Fruit fly (Drosophila melanogaster) whole organism, embryonic: ENCODE results near the gene CG7985.

Experiments
- Antp ChIP-seq: fragments of 200-800 bp; sonication (Bioruptor generic); optimal IDR thresholded peaks from 3 replicates; lab custom pipeline; 2016; ENCODE audit warnings: missing biosample characterization, missing genetic modification characterization
- CG1024 ChIP-seq: fragments of 200-800 bp; sonication (Bioruptor generic); IDR thresholded peaks from 2 replicates; pipeline ENCODE4 v1.3.6; 2022; ENCODE audit warnings: missing biosample characterization, missing genetic modification characterization
- CG10654 ChIP-seq: fragments of 200-800 bp; sonication (Bioruptor generic); optimal IDR thresholded peaks from 2 replicates; lab custom pipeline; 2016; ENCODE audit warnings: missing biosample characterization, missing genetic modification characterization
- CG11398 ChIP-seq: fragments of 200-800 bp; sonication (Bioruptor generic); optimal IDR thresholded peaks from 2 replicates; lab custom pipeline; 2016; ENCODE audit warnings: missing biosample characterization, missing genetic modification characterization
- CG11723 ChIP-seq: fragments of 200-800 bp; sonication (Bioruptor generic); optimal IDR thresholded peaks from 2 replicates; lab custom pipeline; 2017; ENCODE audit warnings: missing biosample characterization, mild to moderate bottlenecking, missing genetic modification characterization
- CG12155 ChIP-seq: fragments of 200-800 bp; sonication (Bioruptor generic); optimal IDR thresholded peaks from 3 replicates; lab custom pipeline; 2016; ENCODE audit warnings: missing biosample characterization, missing genetic modification characterization
- CG14014 ChIP-seq: fragments of 200-800 bp; sonication (Bioruptor generic); IDR thresholded peaks from 2 replicates; pipeline ENCODE4 v1.3.6; 2022; ENCODE audit warnings: missing biosample characterization, missing genetic modification characterization
- CG14860 ChIP-seq: fragments of 200-800 bp; sonication (Bioruptor generic); IDR thresholded peaks from 3 replicates; pipeline ENCODE4 v1.3.6; 2022; ENCODE audit warnings: missing biosample characterization, missing genetic modification characterization; ENCODE audit not compliant: partially characterized antibody
- CG16779 ChIP-seq: fragments of 200-800 bp; sonication (Bioruptor generic); IDR thresholded peaks from 2 replicates; pipeline ENCODE4 v1.3.6; 2022; ENCODE audit warnings: missing biosample characterization, missing genetic modification characterization
- CG17568 ChIP-seq: fragments of 200-800 bp; sonication (Bioruptor generic); optimal IDR thresholded peaks from 2 replicates; lab custom pipeline; 2018; ENCODE audit warnings: missing biosample characterization, mild to moderate bottlenecking, missing genetic modification characterization, moderate library complexity
- CG17802 ChIP-seq: fragments of 200-800 bp; sonication (Bioruptor generic); optimal IDR thresholded peaks from 2 replicates; lab custom pipeline; 2018; ENCODE audit warnings: missing biosample characterization, mild to moderate bottlenecking, missing genetic modification characterization, moderate library complexity
- CG18262 ChIP-seq: fragments of 200-800 bp; optimal IDR thresholded peaks from 3 replicates; lab custom pipeline; 2019; ENCODE audit warnings: missing biosample characterization, mild to moderate bottlenecking, missing genetic modification characterization, moderate library complexity
- CG30403 ChIP-seq: fragments of 200-800 bp; sonication (Bioruptor generic); optimal IDR thresholded peaks from 3 replicates; lab custom pipeline; 2016; ENCODE audit warnings: missing biosample characterization, missing genetic modification characterization
- CG31224 ChIP-seq: fragments of 200-800 bp; sonication (Bioruptor generic); IDR thresholded peaks from 2 replicates; pipeline ENCODE4 v1.3.6; 2022; ENCODE audit warnings: missing biosample characterization, missing genetic modification characterization
- CG31388 ChIP-seq: fragments of 200-800 bp; sonication (Bioruptor generic); optimal IDR thresholded peaks from 2 replicates; lab custom pipeline; 2016; ENCODE audit warnings: missing biosample characterization, missing genetic modification characterization
- CG33557 ChIP-seq: fragments of 200-800 bp; sonication (Bioruptor generic); optimal IDR thresholded peaks from 2 replicates; lab custom pipeline; 2019; ENCODE audit warnings: missing biosample characterization, mild to moderate bottlenecking, missing genetic modification characterization, moderate library complexity
- CG4404 ChIP-seq: fragments of 200-800 bp; sonication (Bioruptor generic); IDR thresholded peaks from 2 replicates; pipeline ENCODE4 v1.3.6; 2022; ENCODE audit warnings: missing biosample characterization, missing genetic modification characterization
- CG5953 ChIP-seq: fragments of 200-800 bp; sonication (Bioruptor generic); IDR thresholded peaks from 2 replicates; pipeline ENCODE4 v1.3.6; 2022; ENCODE audit warnings: missing biosample characterization, missing genetic modification characterization
- CG6175 ChIP-seq: fragments of 200-800 bp; sonication (Bioruptor generic); IDR thresholded peaks from 3 replicates; pipeline ENCODE4 v1.3.6; 2022; ENCODE audit warnings: missing biosample characterization, missing genetic modification characterization
- Deaf1 ChIP-seq: fragments of 200-800 bp; optimal IDR thresholded peaks from 3 replicates; lab custom pipeline; 2019; ENCODE audit warnings: missing biosample characterization, mild to moderate bottlenecking, missing genetic modification characterization, moderate library complexity
- Dip2 ChIP-seq: fragments of 200-800 bp; sonication (Bioruptor generic); IDR thresholded peaks from 2 replicates; pipeline ENCODE4 v1.3.6; 2022; ENCODE audit warnings: missing biosample characterization, missing genetic modification characterization
- Doc3 ChIP-seq: fragments of 200-800 bp; sonication (Bioruptor generic); IDR thresholded peaks from 3 replicates; pipeline ENCODE4 v1.3.6; 2022; ENCODE audit warnings: missing biosample characterization, missing genetic modification characterization; ENCODE audit not compliant: partially characterized antibody
- Dref ChIP-seq: fragments of 200-800 bp; sonication (Bioruptor generic); IDR thresholded peaks from 2 replicates; pipeline ENCODE4 v1.3.6; 2022; ENCODE audit warnings: missing biosample characterization, missing genetic modification characterization
- Fer1 ChIP-seq: fragments of 200-800 bp; sonication (Bioruptor generic); optimal IDR thresholded peaks from 2 replicates; lab custom pipeline; 2017; ENCODE audit warnings: missing biosample characterization, mild to moderate bottlenecking, missing genetic modification characterization
- Gug ChIP-seq: fragments of 200-800 bp; sonication (Bioruptor generic); IDR thresholded peaks from 4 replicates; pipeline ENCODE4 v1.3.6; 2022; ENCODE audit warnings: missing biosample characterization, missing genetic modification characterization
- H15 ChIP-seq: fragments of 200-800 bp; sonication (Bioruptor generic); IDR thresholded peaks from 3 replicates; pipeline ENCODE4 v1.3.6; 2022; ENCODE audit warnings: missing biosample characterization, missing genetic modification characterization
- Hmr ChIP-seq: fragments of 200-800 bp; sonication (Bioruptor generic); optimal IDR thresholded peaks from 3 replicates; lab custom pipeline; 2017; ENCODE audit warnings: mild to moderate bottlenecking, missing biosample characterization, missing genetic modification reagents, missing genetic modification characterization
- Kr ChIP-seq: fragments of 200-800 bp; sonication (Bioruptor generic); optimal IDR thresholded peaks from 2 replicates; lab custom pipeline; 2017; ENCODE audit warnings: missing biosample characterization, mild to moderate bottlenecking, missing genetic modification characterization
- ab ChIP-seq: fragments of 200-800 bp; sonication (Bioruptor generic); optimal IDR thresholded peaks from 2 replicates; lab custom pipeline; 2016; ENCODE audit warnings: missing biosample characterization, missing genetic modification characterization
- al ChIP-seq: fragments of 200-800 bp; sonication (Bioruptor generic); IDR thresholded peaks from 2 replicates; pipeline ENCODE4 v1.3.6; 2022; ENCODE audit warnings: missing biosample characterization, missing genetic modification characterization
- bowl ChIP-seq: fragments of 200-800 bp; sonication (Bioruptor generic); IDR thresholded peaks from 2 replicates; pipeline ENCODE4 v1.3.6; 2022; ENCODE audit warnings: missing biosample characterization, missing genetic modification characterization
- chinmo ChIP-seq: fragments of 200-800 bp; sonication (Bioruptor generic); IDR thresholded peaks from 4 replicates; pipeline ENCODE4 v1.3.6; 2022; ENCODE audit warnings: missing biosample characterization, missing genetic modification characterization; ENCODE audit not compliant: partially characterized antibody
- dimm ChIP-seq: fragments of 200-800 bp; sonication (Bioruptor generic); IDR thresholded peaks from 2 replicates; pipeline ENCODE4 v1.3.6; 2022; ENCODE audit warnings: missing biosample characterization, missing genetic modification characterization
- dmrt99B ChIP-seq: fragments of 200-800 bp; sonication (Bioruptor generic); optimal IDR thresholded peaks from 2 replicates; lab custom pipeline; 2018; ENCODE audit warnings: missing biosample characterization, mild to moderate bottlenecking, missing genetic modification characterization, moderate library complexity
- en ChIP-seq: fragments of 200-800 bp; sonication (Bioruptor generic); optimal IDR thresholded peaks from 2 replicates; lab custom pipeline; 2016; ENCODE audit warnings: missing biosample characterization, missing genetic modification characterization
- gce ChIP-seq: fragments of 200-800 bp; sonication (Bioruptor generic); IDR thresholded peaks from 3 replicates; pipeline ENCODE4 v1.3.6; 2022; ENCODE audit warnings: missing biosample characterization, missing genetic modification characterization
- klu ChIP-seq: fragments of 200-800 bp; sonication (Bioruptor generic); IDR thresholded peaks from 2 replicates; pipeline ENCODE4 v1.3.6; 2022; ENCODE audit warnings: missing biosample characterization, missing genetic modification characterization
- nerfin-2 ChIP-seq: fragments of 200-800 bp; sonication (Bioruptor generic); IDR thresholded peaks from 2 replicates; pipeline ENCODE4 v1.3.6; 2022; ENCODE audit warnings: missing biosample characterization, missing genetic modification characterization; ENCODE audit not compliant: partially characterized antibody
- pb ChIP-seq: fragments of 200-800 bp; sonication (Bioruptor generic); optimal IDR thresholded peaks from 3 replicates; lab custom pipeline; 2016; ENCODE audit warnings: missing biosample characterization, missing genetic modification characterization
- repo ChIP-seq: fragments of 200-800 bp; sonication (Bioruptor generic); optimal IDR thresholded peaks from 2 replicates; lab custom pipeline; 2016; ENCODE audit warnings: missing biosample characterization, missing genetic modification characterization
- sc ChIP-seq, 3 experiments: fragments of >200 bp in 2 of 3; fragments of 200-800 bp in 1 of 3; sonication (Bioruptor generic) in 1 of 3; optimal IDR thresholded peaks; 2 replicates in 2 of 3; 3 replicates in 1 of 3; lab custom pipeline; 2017; ENCODE audit warnings: mild to moderate bottlenecking in 1 of 3, missing biosample characterization in 1 of 3, missing genetic modification characterization in 1 of 3, missing genetic modification reagents in 1 of 3
- sens ChIP-seq: fragments of 200-800 bp; sonication (Bioruptor generic); peaks from one replicate; lab custom pipeline; 2016; ENCODE audit warnings: missing biosample characterization, missing genetic modification characterization
- sim ChIP-seq: fragments of 200-800 bp; sonication (Bioruptor generic); IDR thresholded peaks from 2 replicates; pipeline ENCODE4 v1.3.6; 2022; ENCODE audit warnings: missing biosample characterization, missing genetic modification characterization
- sisA ChIP-seq: fragments of 200-800 bp; sonication (Bioruptor generic); IDR thresholded peaks from 2 replicates; pipeline ENCODE4 v1.3.6; 2022; ENCODE audit warnings: missing biosample characterization, missing genetic modification characterization
- slou ChIP-seq: fragments of 200-800 bp; sonication (Bioruptor generic); optimal IDR thresholded peaks from 3 replicates; lab custom pipeline; 2016; ENCODE audit warnings: missing biosample characterization, missing genetic modification characterization
- tgo ChIP-seq: fragments of 200-800 bp; sonication (Bioruptor generic); IDR thresholded peaks from 3 replicates; pipeline ENCODE4 v1.3.6; 2022; ENCODE audit warnings: missing biosample characterization, missing genetic modification characterization
- tna ChIP-seq: fragments of 200-800 bp; sonication (Bioruptor generic); IDR thresholded peaks from 2 replicates; pipeline ENCODE4 v1.3.6; 2022; ENCODE audit warnings: missing biosample characterization, missing genetic modification characterization; ENCODE audit not compliant: partially characterized antibody
- ttk ChIP-seq: fragments of 200-800 bp; sonication (Bioruptor generic); IDR thresholded peaks from 2 replicates; pipeline ENCODE4 v2.1.2; 2022; ENCODE audit warnings: missing biosample characterization, missing genetic modification characterization
- twi ChIP-seq: fragments of 200-800 bp; optimal IDR thresholded peaks from 2 replicates; lab custom pipeline; 2019; ENCODE audit warnings: missing biosample characterization, mild to moderate bottlenecking, missing genetic modification characterization, moderate library complexity
- zf30C ChIP-seq: fragments of 200-800 bp; sonication (Bioruptor generic); optimal IDR thresholded peaks from 3 replicates; lab custom pipeline; 2018; ENCODE audit warnings: missing biosample characterization, mild to moderate bottlenecking, missing genetic modification characterization

The CG7985 gene

DNA sequence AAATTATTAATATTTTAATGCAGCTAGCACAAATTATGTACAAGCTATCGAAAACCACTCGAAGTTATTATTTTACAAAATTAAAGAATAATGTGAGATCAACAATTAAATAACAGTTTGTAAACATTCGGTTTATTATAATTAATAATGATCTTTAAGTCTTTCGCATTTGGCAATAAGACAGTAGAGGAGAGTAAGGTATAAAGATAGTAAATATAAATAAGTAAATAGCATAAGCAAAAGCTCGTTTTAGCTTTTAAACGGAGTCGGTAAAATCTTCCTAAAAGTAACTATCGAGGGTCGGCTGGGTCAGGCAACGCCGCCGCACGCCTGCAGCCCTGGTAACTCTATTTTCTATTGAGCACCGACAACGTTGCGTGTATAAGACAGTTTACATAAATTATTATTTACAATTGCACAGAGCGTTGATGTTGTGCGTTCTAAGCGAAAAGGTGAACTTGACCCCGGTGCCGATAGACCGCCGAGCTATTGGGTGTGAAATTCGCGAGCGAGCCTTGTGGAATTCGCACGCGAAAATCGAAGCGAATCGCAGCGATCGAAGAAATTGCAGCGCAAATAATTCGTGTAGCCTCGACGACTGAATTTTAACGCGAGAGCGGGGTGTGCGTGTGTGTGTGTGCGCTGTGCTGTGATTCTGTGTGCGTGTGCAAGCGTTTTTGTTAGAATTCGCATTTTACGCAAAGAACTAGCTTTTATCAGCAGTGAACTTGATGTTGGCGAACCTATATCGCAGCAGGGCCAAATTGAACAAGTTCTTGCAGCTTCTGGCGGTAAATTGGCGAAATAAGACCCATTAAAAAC is 32.0 kb upstream of the CG7985 start, which contains the start of gene wrd (continued):
- TF ChIP-seq Fer1 (peak; percentile 13), slou (GFP tag; lab: Kevin White, UChicago) (no peak), al (GFP tag; lab: Robert Waterston, UW) (no peak), CG10654 (no peak), ab (no peak), CG1024 (GFP tag; lab: Robert Waterston, UW) (no peak), CG31224 (GFP tag; lab: Robert Waterston, UW) (no peak), Deaf1 (tag; lab: Kevin White, UChicago) (peak; percentile 39), CG4404 (no peak), CG16779 (no peak), CG5953 (GFP tag; lab: Robert Waterston, UW) (no peak), Kr (GFP tag; lab: Kevin White, UChicago) (no peak), Antp (GFP tag; lab: Kevin White, UChicago) (no peak), Gug (GFP tag; lab: Robert Waterston, UW) (peak; percentile 51; the same call in 1 of the 4 replicates), klu (GFP tag; lab: Robert Waterston, UW) (no peak), CG33557 (GFP tag; lab: Kevin White, UChicago) (no peak), CG18262 (peak; percentile 63), zf30C (no peak), CG17802 (tag; lab: Kevin White, UChicago) (no peak), CG11398 (GFP tag; lab: Kevin White, UChicago) (no peak), Doc3 (GFP tag; lab: Robert Waterston, UW) (no peak), nerfin-2 (GFP tag; lab: Robert Waterston, UW) (no peak), gce (GFP tag; lab: Robert Waterston, UW) (no peak), ttk (GFP tag; lab: Robert Waterston, UW) (no peak), tna (no peak), CG14860 (GFP tag; lab: Robert Waterston, UW) (no peak), chinmo (peak; percentile 82; the same call in 3 of the 4 replicates), Dip2 (no peak), repo (no peak), CG6175 (GFP tag; lab: Robert Waterston, UW) (no peak), Dref (GFP tag; lab: Robert Waterston, UW) (peak; percentile 36; the same call in 1 of the 2 replicates), tgo (GFP tag; lab: Robert Waterston, UW) (no peak), pb (GFP tag; lab: Kevin White, UChicago) (no peak), CG11723 (GFP tag; lab: Kevin White, UChicago) (no peak), sim (GFP tag; lab: Robert Waterston, UW) (no peak), Hmr (GFP tag; lab: Kevin White, UChicago) (no peak), en (GFP tag; lab: Kevin White, UChicago) (no peak), sens (GFP tag; lab: Kevin White, UChicago) (peak; percentile 71), CG12155 (peak; percentile 24), twi (tag; lab: Kevin White, UChicago) (no peak), dimm (GFP tag; lab: Robert Waterston, UW) (no peak), sisA (GFP tag; lab: Robert Waterston, UW) (0 out of 2 replicates have a peak, but pooled peaks have one; percentile 9), H15 (GFP tag; lab: Robert Waterston, UW) (no peak), bowl (GFP tag; lab: Robert Waterston, UW) (no peak), CG30403 (peak; percentile 53), sc (optimal IDR thresholded peaks at IDR 0.05; lab: Kevin White, UChicago) (no peak), sc (GFP tag; optimal IDR thresholded peaks at IDR 0.05; lab: Kevin White, UChicago) (no peak), CG31388 (GFP tag; lab: Kevin White, UChicago) (no peak), dmrt99B (tag; lab: Kevin White, UChicago) (peak; percentile 25), CG14014 (GFP tag; lab: Robert Waterston, UW) (0 out of 2 replicates have a peak, but pooled peaks have one; percentile 11), CG17568 (GFP tag; lab: Kevin White, UChicago) (no peak)
